Worm (Caenorhabditis elegans) whole organism, mixed stage, embryonic: ENCODE data around the gene lido-12.

Experiments
- M03D4.4 ChIP-seq: sonication (generic microtip); optimal IDR thresholded peaks from 2 replicates; lab custom pipeline; 2017; ENCODE audit warnings: mild to moderate bottlenecking, missing genetic modification characterization, missing compliant biosample characterization
- bed-3 ChIP-seq: fragments of 200-800 bp; sonication (Bioruptor generic); optimal IDR thresholded peaks from 3 replicates; lab custom pipeline; 2018; ENCODE audit warnings: mild to moderate bottlenecking, missing genetic modification characterization, moderate library complexity, missing compliant biosample characterization
- blmp-1 ChIP-seq: fragments of 150-350 bp; optimal IDR thresholded peaks from 2 replicates; lab custom pipeline; 2014; ENCODE audit warnings: missing biosample characterization, missing genetic modification characterization
- ceh-39 ChIP-seq: fragments of 150-350 bp; optimal IDR thresholded peaks from 2 replicates; lab custom pipeline; 2014; ENCODE audit warnings: missing biosample characterization, missing genetic modification characterization
- ceh-43 ChIP-seq: fragments of 200-800 bp; sonication (Bioruptor generic); optimal IDR thresholded peaks from 2 replicates; lab custom pipeline; 2018; ENCODE audit warnings: mild to moderate bottlenecking, missing genetic modification characterization, moderate library complexity, missing compliant biosample characterization
- ceh-83 ChIP-seq: fragments of 200-800 bp; sonication (Bioruptor generic); optimal IDR thresholded peaks from 2 replicates; lab custom pipeline; 2018; ENCODE audit warnings: mild to moderate bottlenecking, missing genetic modification characterization, missing compliant biosample characterization
- ces-1 ChIP-seq: fragments of 150-350 bp; optimal IDR thresholded peaks from 2 replicates; lab custom pipeline; 2014; ENCODE audit warnings: missing biosample characterization, missing genetic modification reagents, missing genetic modification characterization
- cnd-1 ChIP-seq: fragments of 200-800 bp; sonication (Bioruptor generic); optimal IDR thresholded peaks from 2 replicates; lab custom pipeline; 2018; ENCODE audit warnings: mild to moderate bottlenecking, missing genetic modification characterization, missing compliant biosample characterization
- drap-1 ChIP-seq: fragments of 200-800 bp; sonication (Bioruptor generic); optimal IDR thresholded peaks from 3 replicates; lab custom pipeline; 2018; ENCODE audit warnings: mild to moderate bottlenecking, missing genetic modification characterization, missing compliant biosample characterization
- elt-1 ChIP-seq: sonication (generic microtip); optimal IDR thresholded peaks from 2 replicates; lab custom pipeline; 2017; ENCODE audit warnings: missing genetic modification characterization, mild to moderate bottlenecking, missing compliant biosample characterization, antibody characterized with exemption, moderate library complexity, borderline replicate concordance; ENCODE audit not compliant: insufficient read depth
- elt-3 ChIP-seq: fragments of 150-350 bp; optimal IDR thresholded peaks from 2 replicates; lab custom pipeline; 2014; ENCODE audit warnings: missing biosample characterization, missing genetic modification characterization
- flh-1 ChIP-seq: fragments of 200-800 bp; sonication (Bioruptor generic); optimal IDR thresholded peaks from 2 replicates; lab custom pipeline; 2018; ENCODE audit warnings: mild to moderate bottlenecking, missing genetic modification characterization, moderate library complexity, missing compliant biosample characterization
- ham-2 ChIP-seq: fragments of 200-800 bp; sonication (Bioruptor generic); optimal IDR thresholded peaks from 2 replicates; lab custom pipeline; 2018; ENCODE audit warnings: mild to moderate bottlenecking, missing genetic modification characterization, missing compliant biosample characterization
- hlh-1 ChIP-seq: fragments of 150-350 bp; optimal IDR thresholded peaks from 2 replicates; lab custom pipeline; 2014; ENCODE audit warnings: missing biosample characterization, missing genetic modification reagents, missing genetic modification characterization
- lin-13 ChIP-seq: fragments of 150-350 bp; optimal IDR thresholded peaks from 2 replicates; lab custom pipeline; 2014; ENCODE audit warnings: missing biosample characterization, missing genetic modification characterization
- lin-32 ChIP-seq: fragments of 200-800 bp; sonication (Bioruptor generic); optimal IDR thresholded peaks from 2 replicates; lab custom pipeline; 2018; ENCODE audit warnings: mild to moderate bottlenecking, missing genetic modification characterization, missing compliant biosample characterization
- lsy-2 ChIP-seq: fragments of 150-350 bp; optimal IDR thresholded peaks from 2 replicates; lab custom pipeline; 2014; ENCODE audit warnings: missing biosample characterization, missing genetic modification characterization
- mab-5 ChIP-seq: fragments of 150-350 bp; optimal IDR thresholded peaks from 2 replicates; lab custom pipeline; 2014; ENCODE audit warnings: missing biosample characterization, missing genetic modification characterization
- mep-1 ChIP-seq: fragments of 150-350 bp; optimal IDR thresholded peaks from 2 replicates; lab custom pipeline; 2017; ENCODE audit warnings: missing biosample characterization, missing genetic modification reagents, missing genetic modification characterization, inconsistent platforms
- mls-2 ChIP-seq: sonication (generic microtip); optimal IDR thresholded peaks from 2 replicates; lab custom pipeline; 2016; ENCODE audit warnings: mild to moderate bottlenecking, missing genetic modification characterization, moderate library complexity, missing compliant biosample characterization
- nhr-12 ChIP-seq: fragments of 150-350 bp; optimal IDR thresholded peaks from 2 replicates; lab custom pipeline; 2014; ENCODE audit warnings: missing biosample characterization, missing genetic modification characterization
- nhr-2 ChIP-seq: fragments of 150-350 bp; optimal IDR thresholded peaks from 2 replicates; lab custom pipeline; 2014; ENCODE audit warnings: missing biosample characterization, missing genetic modification characterization
- nhr-237 ChIP-seq: fragments of 150-350 bp; optimal IDR thresholded peaks from 2 replicates; lab custom pipeline; 2014; ENCODE audit warnings: missing biosample characterization, missing genetic modification characterization
- nhr-28 ChIP-seq: fragments of 150-350 bp; optimal IDR thresholded peaks from 2 replicates; lab custom pipeline; 2014; ENCODE audit warnings: missing biosample characterization, missing genetic modification characterization
- nhr-76 ChIP-seq: sonication (generic microtip); optimal IDR thresholded peaks from 2 replicates; lab custom pipeline; 2017; ENCODE audit warnings: missing biosample characterization, missing genetic modification characterization
- pha-4 ChIP-seq: fragments of 150-350 bp; optimal IDR thresholded peaks from 2 replicates; lab custom pipeline; 2018; ENCODE audit warnings: missing biosample characterization, missing genetic modification reagents, missing genetic modification characterization
- sem-2 ChIP-seq: fragments of 200-800 bp; sonication (Bioruptor generic); optimal IDR thresholded peaks from 2 replicates; lab custom pipeline; 2018; ENCODE audit warnings: mild to moderate bottlenecking, missing genetic modification characterization, missing compliant biosample characterization
- snpc-4 ChIP-seq: fragments of 150-350 bp; optimal IDR thresholded peaks from 2 replicates; lab custom pipeline; 2014; ENCODE audit warnings: missing biosample characterization, missing genetic modification characterization
- sptf-1 ChIP-seq: sonication (generic microtip); optimal IDR thresholded peaks from 2 replicates; lab custom pipeline; 2017; ENCODE audit warnings: mild to moderate bottlenecking, missing genetic modification characterization, moderate library complexity, missing compliant biosample characterization
- tbx-8 ChIP-seq: fragments of 200-800 bp; sonication (Bioruptor generic); optimal IDR thresholded peaks from 2 replicates; lab custom pipeline; 2018; ENCODE audit warnings: mild to moderate bottlenecking, missing genetic modification characterization, moderate library complexity, missing compliant biosample characterization
- unc-120 ChIP-seq: sonication (generic microtip); optimal IDR thresholded peaks from 2 replicates; lab custom pipeline; 2017; ENCODE audit warnings: missing genetic modification characterization, missing compliant biosample characterization; ENCODE audit not compliant: poor library complexity, severe bottlenecking
- unc-39 ChIP-seq: fragments of 150-350 bp; optimal IDR thresholded peaks from 2 replicates; lab custom pipeline; 2014; ENCODE audit warnings: missing biosample characterization, missing genetic modification characterization
- unc-62 ChIP-seq: fragments of 150-350 bp; optimal IDR thresholded peaks from 2 replicates; lab custom pipeline; 2014; ENCODE audit warnings: missing biosample characterization, missing genetic modification reagents, missing genetic modification characterization
- zip-8 ChIP-seq: fragments of 150-350 bp; optimal IDR thresholded peaks from 2 replicates; lab custom pipeline; 2014; ENCODE audit warnings: missing biosample characterization, missing genetic modification characterization
- ztf-11 ChIP-seq: fragments of 150-350 bp; optimal IDR thresholded peaks from 2 replicates; lab custom pipeline; 2014; ENCODE audit warnings: missing biosample characterization, missing genetic modification characterization

lido-12 gene

ce11 chrII:2965215-2965998 lies 40.2 kb upstream of the lido-12 start:
- TF ChIP-seq lin-13 (tag; lab: Kevin White, UChicago) (no peak), nhr-28 (no peak), mep-1 (no peak), drap-1 (GFP tag; lab: Kevin White, UChicago) (no peak), unc-62 (no peak), ceh-43 (GFP tag; lab: Kevin White, UChicago) (no peak), nhr-2 (tag; lab: Kevin White, UChicago) (no peak)
- TF ChIP-seq, all 35 proteins: peak for 0

DNA sequence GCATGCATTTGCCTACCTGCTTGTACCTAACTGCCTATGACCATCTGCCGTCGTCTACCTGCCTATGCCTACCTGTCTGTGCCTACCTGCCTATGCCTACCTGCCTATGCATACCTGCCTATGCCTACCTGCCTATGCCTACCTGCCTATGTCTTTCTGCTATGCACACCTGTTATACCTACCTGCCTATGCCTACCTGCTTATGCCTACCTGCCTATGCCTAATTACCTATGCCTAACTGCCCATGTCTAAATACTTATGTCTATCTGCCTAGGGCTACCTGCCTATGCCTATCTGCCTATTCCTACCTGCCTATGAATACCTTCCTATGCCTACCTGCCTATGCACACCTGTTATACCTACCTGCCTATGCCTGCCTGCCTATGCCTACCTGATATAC lies 39.2 kb upstream of the lido-12 start:
- no peak for TF ChIP-seq ham-2 (GFP tag; lab: Kevin White, UChicago)
- TF ChIP-seq M03D4.4 (tag; lab: Kevin White, UChicago): no peak
- no peak for TF ChIP-seq hlh-1 (tag; lab: Kevin White, UChicago)
- TF ChIP-seq sem-2 (GFP tag; lab: Kevin White, UChicago): no peak
- TF ChIP-seq ceh-83 (GFP tag; lab: Kevin White, UChicago): no peak
- no peak for TF ChIP-seq lin-13 (tag; lab: Kevin White, UChicago)
- TF ChIP-seq nhr-2 (tag; lab: Kevin White, UChicago): no peak
- no peak for TF ChIP-seq blmp-1 (tag; lab: Kevin White, UChicago)
- no peak for TF ChIP-seq tbx-8 (GFP tag; lab: Kevin White, UChicago)
- no peak for TF ChIP-seq mls-2 (tag; lab: Kevin White, UChicago)
- TF ChIP-seq ceh-43 (GFP tag; lab: Kevin White, UChicago): no peak

ce11 chrII:2967064-2967463 lies 38.5 kb upstream of the lido-12 start:
- TF ChIP-seq blmp-1 (tag; lab: Kevin White, UChicago) (no peak), pha-4 (tag; lab: Kevin White, UChicago) (no peak), nhr-28 (no peak), flh-1 (GFP tag; lab: Kevin White, UChicago) (no peak), nhr-76 (tag; lab: Kevin White, UChicago) (no peak), bed-3 (GFP tag; lab: Kevin White, UChicago) (no peak), nhr-2 (tag; lab: Kevin White, UChicago) (no peak), lin-13 (tag; lab: Kevin White, UChicago) (no peak), unc-39 (tag; lab: Kevin White, UChicago) (no peak), lin-32 (GFP tag; lab: Kevin White, UChicago) (no peak), ces-1 (GFP tag; lab: Kevin White, UChicago) (no peak), nhr-237 (tag; lab: Kevin White, UChicago) (no peak), mab-5 (tag; lab: Kevin White, UChicago) (no peak), sptf-1 (tag; lab: Kevin White, UChicago) (no peak), drap-1 (GFP tag; lab: Kevin White, UChicago) (no peak)

- TF ChIP-seq mab-5 (tag; lab: Kevin White, UChicago) (no peak), pha-4 (tag; lab: Kevin White, UChicago) (peak; percentile 82), sem-2 (GFP tag; lab: Kevin White, UChicago) (no peak), ceh-39 (tag; lab: Kevin White, UChicago) (no peak), mep-1 (peak; percentile 60), ham-2 (GFP tag; lab: Kevin White, UChicago) (peak; percentile 68), nhr-12 (tag; lab: Kevin White, UChicago) (no peak), M03D4.4 (tag; lab: Kevin White, UChicago) (peak; percentile 56), lin-32 (GFP tag; lab: Kevin White, UChicago) (no peak), bed-3 (GFP tag; lab: Kevin White, UChicago) (peak; percentile 49), elt-1 (no peak), ztf-11 (peak; percentile 54), blmp-1 (tag; lab: Kevin White, UChicago) (peak; percentile 48), unc-120 (tag; lab: Kevin White, UChicago) (peak; percentile 50), flh-1 (GFP tag; lab: Kevin White, UChicago) (peak; percentile 15), drap-1 (GFP tag; lab: Kevin White, UChicago) (no peak), hlh-1 (tag; lab: Kevin White, UChicago) (peak; percentile 26), nhr-28 (no peak), cnd-1 (tag; lab: Kevin White, UChicago) (no peak), snpc-4 (no peak), lsy-2 (tag; lab: Kevin White, UChicago) (peak; percentile 43), elt-3 (tag; lab: Kevin White, UChicago) (peak; percentile 74), zip-8 (tag; lab: Kevin White, UChicago) (no peak), unc-39 (tag; lab: Kevin White, UChicago) (no peak), ceh-83 (GFP tag; lab: Kevin White, UChicago) (no peak), ceh-43 (GFP tag; lab: Kevin White, UChicago) (no peak), nhr-76 (tag; lab: Kevin White, UChicago) (no peak), sptf-1 (tag; lab: Kevin White, UChicago) (peak; percentile 69), ces-1 (GFP tag; lab: Kevin White, UChicago) (peak; percentile 83), unc-62 (peak; percentile 51), tbx-8 (GFP tag; lab: Kevin White, UChicago) (no peak), nhr-2 (tag; lab: Kevin White, UChicago) (no peak), nhr-237 (tag; lab: Kevin White, UChicago) (peak; percentile 82), lin-13 (tag; lab: Kevin White, UChicago) (no peak), mls-2 (tag; lab: Kevin White, UChicago) (peak; percentile 62)
Observed at ce11 chrII:2973940-2974402, 31.6 kb upstream of the lido-12 start.
